Worm (Caenorhabditis elegans) whole organism, L2 larva: Measurements from ENCODE around the gene srg-22.

Experiments used
- C34F6.9 ChIP-seq: fragments of 150-350 bp; optimal IDR thresholded peaks from 2 replicates; lab custom pipeline; 2014; ENCODE audit warnings: missing biosample characterization, missing genetic modification characterization
- F13H6.1 ChIP-seq: sonication (generic microtip); optimal IDR thresholded peaks from 2 replicates; lab custom pipeline; 2016; ENCODE audit warnings: missing genetic modification characterization, missing compliant biosample characterization
- R02D3.7 ChIP-seq: fragments of 150-350 bp; optimal IDR thresholded peaks from 2 replicates; lab custom pipeline; 2014; ENCODE audit warnings: missing biosample characterization, missing genetic modification characterization
- Y55F3AM.14 ChIP-seq: fragments of 200-800 bp; sonication (Bioruptor generic); optimal IDR thresholded peaks from 2 replicates; lab custom pipeline; 2018; ENCODE audit warnings: mild to moderate bottlenecking, missing genetic modification characterization, missing compliant biosample characterization
- ZK546.5 ChIP-seq: sonication (generic microtip); optimal IDR thresholded peaks from 2 replicates; lab custom pipeline; 2017; ENCODE audit warnings: missing biosample characterization, missing genetic modification characterization
- alr-1 ChIP-seq: fragments of 150-350 bp; optimal IDR thresholded peaks from 2 replicates; lab custom pipeline; 2014; ENCODE audit warnings: missing biosample characterization, missing genetic modification characterization
- aly-2 ChIP-seq: fragments of 150-350 bp; optimal IDR thresholded peaks from 2 replicates; lab custom pipeline; 2014; ENCODE audit warnings: missing biosample characterization, missing genetic modification characterization
- ama-1 ChIP-seq: fragments of 150-350 bp; optimal IDR thresholded peaks from 2 replicates; lab custom pipeline; 2018; ENCODE audit warnings: inconsistent platforms
- blmp-1 ChIP-seq: sonication (generic microtip); optimal IDR thresholded peaks from 2 replicates; lab custom pipeline; 2017; ENCODE audit warnings: missing genetic modification characterization, mild to moderate bottlenecking, missing compliant biosample characterization, antibody characterized with exemption, moderate library complexity; ENCODE audit not compliant: insufficient read depth
- ceh-16 ChIP-seq: fragments of 150-350 bp; optimal IDR thresholded peaks from 2 replicates; lab custom pipeline; 2014; ENCODE audit warnings: missing biosample characterization, missing genetic modification characterization
- crh-2 ChIP-seq: sonication (generic microtip); optimal IDR thresholded peaks from 2 replicates; lab custom pipeline; 2017; ENCODE audit warnings: missing biosample characterization, missing genetic modification characterization
- dmd-4 ChIP-seq: sonication (generic microtip); optimal IDR thresholded peaks from 2 replicates; lab custom pipeline; 2017; ENCODE audit warnings: missing biosample characterization, missing genetic modification characterization
- egl-27 ChIP-seq: sonication (generic microtip); optimal IDR thresholded peaks from 3 replicates; lab custom pipeline; 2017; ENCODE audit warnings: missing biosample characterization, missing genetic modification reagents, missing genetic modification characterization
- elt-3 ChIP-seq: sonication (generic microtip); optimal IDR thresholded peaks from 2 replicates; lab custom pipeline; 2017; ENCODE audit warnings: missing biosample characterization, missing genetic modification characterization
- fos-1 ChIP-seq: fragments of 150-350 bp; optimal IDR thresholded peaks from 2 replicates; lab custom pipeline; 2014; ENCODE audit warnings: missing biosample characterization, missing genetic modification characterization
- gmeb-1 ChIP-seq: fragments of 150-350 bp; optimal IDR thresholded peaks from 2 replicates; lab custom pipeline; 2014; ENCODE audit warnings: missing biosample characterization, missing genetic modification characterization
- lin-39 ChIP-seq: fragments of 150-350 bp; optimal IDR thresholded peaks from 2 replicates; lab custom pipeline; 2014; ENCODE audit warnings: missing biosample characterization, missing genetic modification reagents, missing genetic modification characterization
- lsy-2 ChIP-seq, 2 experiments: fragments of 150-350 bp in 1 of 2; sonication (generic microtip) in 1 of 2; optimal IDR thresholded peaks; 2 replicates each; lab custom pipeline; 2014 to 2017; ENCODE audit warnings: missing biosample characterization in 2 of 2, missing genetic modification characterization in 2 of 2
- mab-5 ChIP-seq: fragments of 150-350 bp; optimal IDR thresholded peaks from 2 replicates; lab custom pipeline; 2014; ENCODE audit warnings: missing biosample characterization, missing genetic modification characterization
- mbf-1 ChIP-seq: sonication (generic microtip); optimal IDR thresholded peaks from 2 replicates; lab custom pipeline; 2017; ENCODE audit warnings: missing biosample characterization, missing genetic modification characterization
- nhr-10 ChIP-seq: sonication (generic microtip); optimal IDR thresholded peaks from 2 replicates; lab custom pipeline; 2017; ENCODE audit warnings: missing biosample characterization, missing genetic modification characterization
- nhr-11 ChIP-seq: fragments of 150-350 bp; optimal IDR thresholded peaks from 2 replicates; lab custom pipeline; 2014; ENCODE audit warnings: missing biosample characterization, missing genetic modification characterization
- nhr-129 ChIP-seq: fragments of 150-350 bp; optimal IDR thresholded peaks from 2 replicates; lab custom pipeline; 2014; ENCODE audit warnings: missing biosample characterization, missing genetic modification characterization
- nhr-23 ChIP-seq: fragments of 150-350 bp; optimal IDR thresholded peaks from 2 replicates; lab custom pipeline; 2014; ENCODE audit warnings: missing biosample characterization, missing genetic modification reagents, missing genetic modification characterization
- nhr-237 ChIP-seq: fragments of 150-350 bp; optimal IDR thresholded peaks from 2 replicates; lab custom pipeline; 2014; ENCODE audit warnings: missing biosample characterization, missing genetic modification characterization
- nhr-25 ChIP-seq: fragments of 150-350 bp; sonication (generic microtip); optimal IDR thresholded peaks from 3 replicates; lab custom pipeline; 2014; ENCODE audit warnings: missing biosample characterization, missing genetic modification characterization
- peb-1 ChIP-seq: fragments of 150-350 bp; optimal IDR thresholded peaks from 2 replicates; lab custom pipeline; 2014; ENCODE audit warnings: missing biosample characterization, missing genetic modification characterization
- sem-4 ChIP-seq: fragments of 150-350 bp; optimal IDR thresholded peaks from 2 replicates; lab custom pipeline; 2014; ENCODE audit warnings: missing biosample characterization, missing genetic modification reagents, missing genetic modification characterization
- skn-1 ChIP-seq: sonication (generic microtip); optimal IDR thresholded peaks from 2 replicates; lab custom pipeline; 2017; ENCODE audit warnings: missing biosample characterization, missing genetic modification characterization
- sma-3 ChIP-seq: sonication (generic microtip); optimal IDR thresholded peaks from 2 replicates; lab custom pipeline; 2016; ENCODE audit warnings: missing genetic modification reagents, missing genetic modification characterization, missing compliant biosample characterization
- sma-9 ChIP-seq, 2 experiments: fragments of 150-350 bp in 1 of 2; sonication (generic microtip) in 1 of 2; optimal IDR thresholded peaks; 2 replicates each; lab custom pipeline; 2014 to 2016; ENCODE audit warnings: missing genetic modification characterization in 2 of 2, mild to moderate bottlenecking in 1 of 2, missing biosample characterization in 1 of 2, missing compliant biosample characterization in 1 of 2, missing genetic modification reagents in 1 of 2, moderate library complexity in 1 of 2
- snpc-4 ChIP-seq: fragments of 150-350 bp; optimal IDR thresholded peaks from 2 replicates; lab custom pipeline; 2014; ENCODE audit warnings: missing biosample characterization, missing genetic modification characterization
- unc-39 ChIP-seq: fragments of 150-350 bp; optimal IDR thresholded peaks from 2 replicates; lab custom pipeline; 2014; ENCODE audit warnings: missing biosample characterization, missing genetic modification characterization
- unc-55 ChIP-seq: fragments of 150-350 bp; sonication (generic microtip); optimal IDR thresholded peaks from 3 replicates; lab custom pipeline; 2014; ENCODE audit warnings: missing biosample characterization, missing genetic modification reagents, missing genetic modification characterization
- unc-62 ChIP-seq: fragments of 150-350 bp; optimal IDR thresholded peaks from 2 replicates; lab custom pipeline; 2014; ENCODE audit warnings: missing biosample characterization, missing genetic modification reagents, missing genetic modification characterization
- zag-1 ChIP-seq: fragments of 150-350 bp; optimal IDR thresholded peaks from 2 replicates; lab custom pipeline; 2014; ENCODE audit warnings: missing biosample characterization, missing genetic modification characterization
- ztf-1 ChIP-seq: fragments of 200-800 bp; sonication (Bioruptor generic); conservative IDR thresholded peaks from 2 replicates; pipeline ENCODE4 v1.3.6; 2022; ENCODE audit warnings: missing genetic modification characterization, missing compliant biosample characterization

The srg-22 gene

ce11 chrII:3065086-3065485, 28.2 kb downstream of the srg-22 start:
- TF ChIP-seq mab-5 (tag; lab: Kevin White, UChicago) (no peak), mbf-1 (no peak), egl-27 (tag; lab: Kevin White, UChicago) (no peak), skn-1 (no peak), peb-1 (tag; lab: Kevin White, UChicago) (no peak), sma-3 (GFP tag; lab: Kevin White, UChicago) (no peak), unc-55 (GFP tag; lab: Kevin White, UChicago) (no peak), unc-39 (tag; lab: Kevin White, UChicago) (no peak), ama-1 (lab: Kevin White, UChicago) (no peak), fos-1 (tag; lab: Kevin White, UChicago) (no peak), dmd-4 (tag; lab: Kevin White, UChicago) (no peak), C34F6.9 (no peak)

- no peak for TF ChIP-seq nhr-11 (tag; lab: Kevin White, UChicago)
- TF ChIP-seq elt-3 (tag; lab: Kevin White, UChicago) = no peak
- no peak for TF ChIP-seq skn-1
- no peak for TF ChIP-seq nhr-23 (tag; lab: Kevin White, UChicago)
- TF ChIP-seq sma-9 (GFP tag; optimal IDR thresholded peaks at IDR 0.05; lab: Kevin White, UChicago) = no peak
- no peak for TF ChIP-seq sma-9 (tag; optimal IDR thresholded peaks at IDR 0.05; lab: Kevin White, UChicago)
- TF ChIP-seq sma-3 (GFP tag; lab: Kevin White, UChicago) = no peak
- no peak for TF ChIP-seq peb-1 (tag; lab: Kevin White, UChicago)
Measured at ce11 chrII:3064631-3065030, 28.6 kb downstream of the srg-22 start.

ce11 chrII:3063984-3064383, 29.3 kb downstream of the srg-22 start:
- no peak for TF ChIP-seq nhr-10 (tag; lab: Kevin White, UChicago)
- TF ChIP-seq nhr-237 (tag; lab: Kevin White, UChicago) = no peak
- no peak for TF ChIP-seq unc-55 (GFP tag; lab: Kevin White, UChicago)
- no peak for TF ChIP-seq C34F6.9
- TF ChIP-seq egl-27 (tag; lab: Kevin White, UChicago) = no peak
- no peak for TF ChIP-seq Y55F3AM.14 (GFP tag; lab: Kevin White, UChicago)

- TF ChIP-seq unc-55 (GFP tag; lab: Kevin White, UChicago) (no peak), nhr-129 (no peak), fos-1 (tag; lab: Kevin White, UChicago) (no peak), C34F6.9 (no peak), alr-1 (no peak), nhr-25 (tag; lab: Kevin White, UChicago) (no peak), R02D3.7 (no peak), unc-62 (no peak), mbf-1 (no peak), F13H6.1 (tag; lab: Kevin White, UChicago) (no peak), mab-5 (tag; lab: Kevin White, UChicago) (no peak), nhr-23 (tag; lab: Kevin White, UChicago) (no peak)
Measured at ce11 chrII:3063366-3063765, 29.9 kb downstream of the srg-22 start.

ce11 chrII:3062876-3063275, 30.4 kb downstream of the srg-22 start:
- TF ChIP-seq nhr-10 (tag; lab: Kevin White, UChicago) (no peak), ZK546.5 (no peak), nhr-129 (no peak), mbf-1 (no peak), nhr-25 (tag; lab: Kevin White, UChicago) (no peak), nhr-23 (tag; lab: Kevin White, UChicago) (no peak), alr-1 (no peak)

- peak; percentile 71 for TF ChIP-seq crh-2 (tag; lab: Kevin White, UChicago)
- TF ChIP-seq sma-3 (GFP tag; lab: Kevin White, UChicago) = peak; percentile 45
- peak; percentile 8 for TF ChIP-seq fos-1 (tag; lab: Kevin White, UChicago)
- TF ChIP-seq nhr-11 (tag; lab: Kevin White, UChicago) = no peak
- no peak for TF ChIP-seq F13H6.1 (tag; lab: Kevin White, UChicago)
- TF ChIP-seq ceh-16 = no peak
- TF ChIP-seq dmd-4 (tag; lab: Kevin White, UChicago) = no peak
- peak; percentile 3 for TF ChIP-seq gmeb-1 (tag; lab: Kevin White, UChicago)
- TF ChIP-seq mbf-1 = no peak
- TF ChIP-seq aly-2 = no peak
- TF ChIP-seq zag-1 (tag; lab: Kevin White, UChicago) = no peak
- TF ChIP-seq lsy-2 (tag; optimal IDR thresholded peaks at IDR 0.05; lab: Kevin White, UChicago) = peak in 1 of 2 experiments; percentile 42
- TF ChIP-seq blmp-1 (tag; lab: Kevin White, UChicago) = no peak
- no peak for TF ChIP-seq lin-39
- TF ChIP-seq nhr-25 (tag; lab: Kevin White, UChicago) = no peak
- TF ChIP-seq skn-1 = no peak
- no peak for TF ChIP-seq sem-4 (tag; lab: Kevin White, UChicago)
- TF ChIP-seq elt-3 (tag; lab: Kevin White, UChicago) = no peak
- no peak for TF ChIP-seq R02D3.7
- TF ChIP-seq ZK546.5 = no peak
- no peak for TF ChIP-seq snpc-4 (tag; lab: Kevin White, UChicago)
- no peak for TF ChIP-seq ztf-1 (GFP tag; lab: Robert Waterston, UW)
- TF ChIP-seq C34F6.9 = no peak
- TF ChIP-seq unc-55 (GFP tag; lab: Kevin White, UChicago) = no peak
Measured at ce11 chrII:3062222-3062621, 31.0 kb downstream of the srg-22 start.
